Worm (Caenorhabditis elegans) whole organism, midembryonic: ENCODE results near the gene nhr-207.

Experiments
- T22C8.4 ChIP-seq: fragments of 200-800 bp; sonication (Bioruptor generic); IDR thresholded peaks from 2 replicates; pipeline ENCODE4 v1.3.6; 2022; ENCODE audit warnings: missing genetic modification characterization, missing compliant biosample characterization
- cog-1 ChIP-seq: sonication (generic microtip); optimal IDR thresholded peaks from 2 replicates; lab custom pipeline; 2016; ENCODE audit warnings: missing genetic modification characterization, missing compliant biosample characterization
- flt-1 ChIP-seq: fragments of 200-800 bp; sonication (Bioruptor generic); IDR thresholded peaks from 2 replicates; pipeline ENCODE4 v1.3.6; 2022; ENCODE audit warnings: missing genetic modification characterization, missing compliant biosample characterization
- med-1 ChIP-seq: sonication (generic microtip); optimal IDR thresholded peaks from 2 replicates; lab custom pipeline; 2017; ENCODE audit warnings: missing genetic modification characterization, mild to moderate bottlenecking, missing compliant biosample characterization, antibody characterized with exemption, missing genetic modification reagents; ENCODE audit not compliant: insufficient read depth
- ref-1 ChIP-seq: fragments of 200-800 bp; sonication (Bioruptor generic); conservative IDR thresholded peaks from 2 replicates; pipeline ENCODE4 v1.3.6; 2022; ENCODE audit warnings: missing genetic modification reagents, missing genetic modification characterization, missing compliant biosample characterization
- tab-1 ChIP-seq: fragments of 200-800 bp; sonication (Bioruptor generic); IDR thresholded peaks from 2 replicates; pipeline ENCODE4 v1.3.6; 2022; ENCODE audit warnings: missing genetic modification characterization, missing compliant biosample characterization
- ztf-29 ChIP-seq: fragments of 200-800 bp; sonication (Bioruptor generic); IDR thresholded peaks from 2 replicates; pipeline ENCODE4 v1.3.6; 2022; ENCODE audit warnings: missing genetic modification reagents, missing genetic modification characterization, missing compliant biosample characterization

DNA sequence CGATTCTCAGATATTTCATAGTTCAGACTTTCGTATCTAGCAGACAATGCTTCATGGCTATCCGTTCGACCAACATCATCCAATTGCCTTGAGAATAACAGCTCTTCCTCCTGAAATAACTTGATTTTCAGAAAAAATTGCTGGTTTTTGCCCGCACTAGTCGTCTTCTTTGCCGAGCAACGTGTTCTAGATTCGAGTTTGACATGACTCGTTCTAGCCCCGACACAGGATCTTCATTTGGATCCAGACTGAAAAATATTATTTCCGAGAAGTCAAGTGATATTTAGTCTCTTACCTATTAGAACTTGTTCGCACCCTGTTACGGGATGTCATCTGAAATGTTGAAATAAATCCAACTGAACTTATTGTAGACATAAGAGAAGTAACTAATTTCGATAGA, 32.9 kb upstream of the nhr-207 start, which contains the start of gene clh-6:
- no peak for TF ChIP-seq ref-1 (GFP tag; lab: Robert Waterston, UW)
- 0 out of 2 replicates have a peak, but pooled peaks have one; percentile 29 for TF ChIP-seq flt-1
- no peak for TF ChIP-seq T22C8.4
- no peak for TF ChIP-seq cog-1 (tag; lab: Kevin White, UChicago)
- TF ChIP-seq tab-1 (GFP tag; lab: Robert Waterston, UW) = no peak
- no peak for TF ChIP-seq med-1 (GFP tag; lab: Kevin White, UChicago)
- TF ChIP-seq ztf-29 (GFP tag; lab: Robert Waterston, UW) = no peak
